Fruit fly (Drosophila melanogaster) whole organism: ENCODE results near the gene Hpf1.

Experiments used
- CG8478 ChIP-seq: fragments of >200 bp; optimal IDR thresholded peaks from 2 replicates; lab custom pipeline; 2018; ENCODE audit warnings: inconsistent platforms
- Dll ChIP-seq: fragments of >200 bp; optimal IDR thresholded peaks from 2 replicates; lab custom pipeline; 2017
- EcR ChIP-seq, 2 experiments: fragments of >200 bp; optimal IDR thresholded peaks; 2 replicates each; lab custom pipeline; 2017; ENCODE audit warnings: missing biosample characterization in 2 of 2, missing genetic modification characterization in 2 of 2, missing genetic modification reagents in 2 of 2
- pan ChIP-seq: fragments of >200 bp; optimal IDR thresholded peaks from 2 replicates; lab custom pipeline; 2017
- psq ChIP-seq: fragments of >200 bp; optimal IDR thresholded peaks from 2 replicates; lab custom pipeline; 2017
- usp ChIP-seq: fragments of >200 bp; optimal IDR thresholded peaks from 2 replicates; lab custom pipeline; 2017; ENCODE audit warnings: missing biosample characterization, missing genetic modification characterization, mixed read lengths

- TF ChIP-seq CG8478 (lab: Kevin White, UChicago) (no peak), pan (lab: Kevin White, UChicago) (no peak), usp (no peak), psq (lab: Kevin White, UChicago) (no peak), Dll (lab: Kevin White, UChicago) (no peak), EcR (GFP tag; optimal IDR thresholded peaks at IDR 0.05; lab: Kevin White, UChicago) (no peak)
Observed at dm6 chr3R:5797709-5798108, 6.0 kb downstream of the Hpf1 start.
